Fruit fly (Drosophila melanogaster) whole organism, adult: ENCODE results near the gene papi.

ENCODE experiments used
- kay ChIP-seq: fragments of 200-800 bp; sonication (Bioruptor generic); peaks from one replicate; lab custom pipeline; 2016; ENCODE audit warnings: missing biosample characterization, missing genetic modification characterization, borderline replicate concordance
- ovo ChIP-seq: fragments of 200-800 bp; sonication (Bioruptor generic); optimal IDR thresholded peaks from 2 replicates; lab custom pipeline; 2016; ENCODE audit warnings: missing biosample characterization, missing genetic modification characterization

DNA sequence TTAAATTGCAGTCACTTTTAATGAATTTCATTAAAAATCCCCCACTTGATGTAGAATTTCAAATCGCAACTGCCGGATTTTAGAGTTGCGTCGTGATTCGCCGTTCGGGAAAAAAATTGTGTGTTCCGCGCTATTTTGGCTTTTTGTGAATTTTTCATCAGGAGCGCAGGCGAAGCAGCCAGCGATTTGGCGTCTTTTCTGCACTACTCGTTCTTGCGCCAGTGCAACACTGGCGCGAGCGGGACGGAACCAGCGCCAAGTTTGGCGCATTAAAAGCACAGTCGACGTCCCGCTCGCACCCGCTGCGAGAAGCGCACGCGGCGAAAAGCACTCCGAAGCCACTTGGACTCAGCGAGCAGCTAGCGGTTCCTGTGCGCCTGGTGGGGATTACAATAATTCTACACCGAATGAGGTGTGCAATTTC lies 27.2 kb upstream of the papi start:
- TF ChIP-seq kay (GFP tag; lab: Kevin White, UChicago), result no peak
- peak; percentile 82 for TF ChIP-seq ovo
